Fruit fly (Drosophila melanogaster) whole organism, embryonic: ENCODE data around the gene Hinfp.
A peak's percentile ranks its signal among the peaks of the same experiment; 100 is the strongest.

ENCODE experiments used
- Asciz ChIP-seq: fragments of 200-800 bp; sonication (Bioruptor generic); optimal IDR thresholded peaks from 2 replicates; lab custom pipeline; 2017; ENCODE audit warnings: missing biosample characterization, mild to moderate bottlenecking, missing genetic modification characterization, missing genetic modification reagents
- CG1024 ChIP-seq: fragments of 200-800 bp; sonication (Bioruptor generic); IDR thresholded peaks from 2 replicates; pipeline ENCODE4 v1.3.6; 2022; ENCODE audit warnings: missing biosample characterization, missing genetic modification characterization
- CG10274 ChIP-seq: fragments of 200-800 bp; sonication (Bioruptor generic); optimal IDR thresholded peaks from 3 replicates; lab custom pipeline; 2017; ENCODE audit warnings: missing biosample characterization, mild to moderate bottlenecking, missing genetic modification characterization
- CG12299 ChIP-seq: fragments of 200-800 bp; sonication (Bioruptor generic); optimal IDR thresholded peaks from 2 replicates; lab custom pipeline; 2018; ENCODE audit warnings: missing biosample characterization, mild to moderate bottlenecking, missing genetic modification characterization
- CG1233 ChIP-seq: fragments of 200-800 bp; sonication (Bioruptor generic); optimal IDR thresholded peaks from 4 replicates; lab custom pipeline; 2018; ENCODE audit warnings: missing biosample characterization, mild to moderate bottlenecking, missing genetic modification characterization
- CG12391 ChIP-seq: fragments of 200-800 bp; sonication (Bioruptor generic); optimal IDR thresholded peaks from 3 replicates; lab custom pipeline; 2018; ENCODE audit warnings: missing biosample characterization, mild to moderate bottlenecking, missing genetic modification characterization, moderate library complexity
- CG13894 ChIP-seq: fragments of 200-800 bp; sonication (Bioruptor generic); optimal IDR thresholded peaks from 3 replicates; lab custom pipeline; 2018; ENCODE audit warnings: missing biosample characterization, mild to moderate bottlenecking, missing genetic modification characterization, moderate library complexity
- CG15479 ChIP-seq: fragments of 200-800 bp; sonication (Bioruptor generic); optimal IDR thresholded peaks from 3 replicates; lab custom pipeline; 2019; ENCODE audit warnings: missing biosample characterization, mild to moderate bottlenecking, missing genetic modification characterization, moderate library complexity
- CG15601 ChIP-seq: fragments of 200-800 bp; sonication (Bioruptor generic); optimal IDR thresholded peaks from 3 replicates; lab custom pipeline; 2019; ENCODE audit warnings: missing biosample characterization, mild to moderate bottlenecking, missing genetic modification characterization, moderate library complexity
- CG17802 ChIP-seq: fragments of 200-800 bp; sonication (Bioruptor generic); optimal IDR thresholded peaks from 2 replicates; lab custom pipeline; 2018; ENCODE audit warnings: missing biosample characterization, mild to moderate bottlenecking, missing genetic modification characterization, moderate library complexity
- CG18599 ChIP-seq: fragments of 200-800 bp; sonication (Bioruptor generic); optimal IDR thresholded peaks from 3 replicates; lab custom pipeline; 2017; ENCODE audit warnings: missing biosample characterization, missing genetic modification characterization, mild to moderate bottlenecking, moderate library complexity, missing genetic modification reagents
- CG30431 ChIP-seq: fragments of 200-800 bp; sonication (Bioruptor generic); optimal IDR thresholded peaks from 2 replicates; lab custom pipeline; 2017; ENCODE audit warnings: missing biosample characterization, missing genetic modification characterization
- CG4617 ChIP-seq: fragments of 200-800 bp; sonication (Bioruptor generic); optimal IDR thresholded peaks from 3 replicates; lab custom pipeline; 2016; ENCODE audit warnings: missing biosample characterization, missing genetic modification characterization, borderline replicate concordance
- CG4854 ChIP-seq: fragments of 200-800 bp; sonication (Bioruptor generic); optimal IDR thresholded peaks from 2 replicates; lab custom pipeline; 2016; ENCODE audit warnings: missing biosample characterization, missing genetic modification characterization, inconsistent platforms
- CG7372 ChIP-seq: fragments of 200-800 bp; sonication (Bioruptor generic); IDR thresholded peaks from 2 replicates; pipeline ENCODE4 v1.3.6; 2022; ENCODE audit warnings: missing biosample characterization, missing genetic modification characterization
- CG8924 ChIP-seq: fragments of 200-800 bp; optimal IDR thresholded peaks from 3 replicates; lab custom pipeline; 2019; ENCODE audit warnings: missing biosample characterization, mild to moderate bottlenecking, missing genetic modification characterization, moderate library complexity
- CTCF ChIP-seq: fragments of 200-800 bp; sonication (Bioruptor generic); optimal IDR thresholded peaks from 2 replicates; lab custom pipeline; 2017; ENCODE audit warnings: missing biosample characterization, mild to moderate bottlenecking, missing genetic modification characterization, moderate library complexity
- Camta ChIP-seq: fragments of 200-800 bp; sonication (Bioruptor generic); optimal IDR thresholded peaks from 2 replicates; lab custom pipeline; 2016; ENCODE audit warnings: missing biosample characterization, missing genetic modification characterization
- Deaf1 ChIP-seq: fragments of 200-800 bp; optimal IDR thresholded peaks from 3 replicates; lab custom pipeline; 2019; ENCODE audit warnings: missing biosample characterization, mild to moderate bottlenecking, missing genetic modification characterization, moderate library complexity
- Doc2 ChIP-seq: fragments of 200-800 bp; sonication (Bioruptor generic); IDR thresholded peaks from 2 replicates; pipeline ENCODE4 v1.3.6; 2022; ENCODE audit warnings: missing biosample characterization, missing genetic modification characterization
- Kr ChIP-seq: fragments of 200-800 bp; sonication (Bioruptor generic); optimal IDR thresholded peaks from 2 replicates; lab custom pipeline; 2017; ENCODE audit warnings: missing biosample characterization, mild to moderate bottlenecking, missing genetic modification characterization
- MBD-R2 ChIP-seq: fragments of 200-800 bp; sonication (Bioruptor generic); IDR thresholded peaks from 2 replicates; pipeline ENCODE4 v1.3.6; 2022; ENCODE audit warnings: missing biosample characterization, missing genetic modification characterization
- Mrtf ChIP-seq: fragments of 200-800 bp; sonication (Bioruptor generic); IDR thresholded peaks from 3 replicates; pipeline ENCODE4 v1.3.6; 2022; ENCODE audit warnings: missing biosample characterization, missing genetic modification characterization
- Nf-YC ChIP-seq: fragments of 200-800 bp; optimal IDR thresholded peaks from 3 replicates; lab custom pipeline; 2019; ENCODE audit warnings: missing biosample characterization, mild to moderate bottlenecking, missing genetic modification characterization, moderate library complexity
- Opbp ChIP-seq: fragments of 200-800 bp; sonication (Bioruptor generic); IDR thresholded peaks from 3 replicates; pipeline ENCODE4 v1.3.6; 2022; ENCODE audit warnings: missing biosample characterization, missing genetic modification characterization; ENCODE audit not compliant: partially characterized antibody
- Ptx1 ChIP-seq: fragments of 200-800 bp; sonication (Bioruptor generic); IDR thresholded peaks from 2 replicates; pipeline ENCODE4 v1.3.6; 2022; ENCODE audit warnings: missing biosample characterization, missing genetic modification characterization
- Sry-δ ChIP-seq: fragments of 200-800 bp; sonication (Bioruptor generic); optimal IDR thresholded peaks from 2 replicates; lab custom pipeline; 2016; ENCODE audit warnings: missing biosample characterization, missing genetic modification characterization
- Usf ChIP-seq: fragments of 200-800 bp; sonication (Bioruptor generic); optimal IDR thresholded peaks from 2 replicates; lab custom pipeline; 2017; ENCODE audit warnings: missing genotype, missing biosample characterization, missing genetic modification characterization
- ab ChIP-seq: fragments of 200-800 bp; sonication (Bioruptor generic); optimal IDR thresholded peaks from 2 replicates; lab custom pipeline; 2016; ENCODE audit warnings: missing biosample characterization, missing genetic modification characterization
- ac ChIP-seq: fragments of 200-800 bp; sonication (Bioruptor generic); optimal IDR thresholded peaks from 3 replicates; lab custom pipeline; 2017; ENCODE audit warnings: missing biosample characterization, mild to moderate bottlenecking, missing genetic modification characterization
- ash1 ChIP-seq: fragments of 200-800 bp; sonication (Bioruptor generic); optimal IDR thresholded peaks from 2 replicates; lab custom pipeline; 2018; ENCODE audit warnings: missing biosample characterization, mild to moderate bottlenecking, missing genetic modification characterization
- bsh ChIP-seq, 2 experiments: fragments of 200-800 bp; sonication (Bioruptor generic); optimal IDR thresholded peaks; 2 replicates each; lab custom pipeline; 2017 to 2018; ENCODE audit warnings: mild to moderate bottlenecking in 2 of 2, missing biosample characterization in 2 of 2, missing genetic modification characterization in 2 of 2, moderate library complexity in 1 of 2
- crc ChIP-seq: fragments of 200-800 bp; sonication (Bioruptor generic); optimal IDR thresholded peaks from 2 replicates; lab custom pipeline; 2016; ENCODE audit warnings: missing biosample characterization, missing genetic modification characterization
- dm ChIP-seq: fragments of 200-800 bp; sonication (Bioruptor generic); optimal IDR thresholded peaks from 3 replicates; lab custom pipeline; 2016; ENCODE audit warnings: missing biosample characterization, missing genetic modification characterization
- ewg ChIP-seq: fragments of 200-800 bp; sonication (Bioruptor generic); optimal IDR thresholded peaks from 3 replicates; lab custom pipeline; 2017; ENCODE audit warnings: mild to moderate bottlenecking, missing biosample characterization, missing genetic modification reagents, missing genetic modification characterization
- fd96Cb ChIP-seq: fragments of 200-800 bp; sonication (Bioruptor generic); optimal IDR thresholded peaks from 2 replicates; lab custom pipeline; 2018; ENCODE audit warnings: missing biosample characterization, mild to moderate bottlenecking, missing genetic modification characterization, moderate library complexity
- gcm2 ChIP-seq: fragments of 200-800 bp; sonication (Bioruptor generic); optimal IDR thresholded peaks from 2 replicates; lab custom pipeline; 2016; ENCODE audit warnings: missing biosample characterization, missing genetic modification characterization
- jing ChIP-seq: fragments of 200-800 bp; sonication (Bioruptor generic); optimal IDR thresholded peaks from 2 replicates; lab custom pipeline; 2018; ENCODE audit warnings: missing biosample characterization, mild to moderate bottlenecking, missing genetic modification characterization
- lbe ChIP-seq: fragments of 200-800 bp; sonication (Bioruptor generic); optimal IDR thresholded peaks from 2 replicates; lab custom pipeline; 2016; ENCODE audit warnings: missing biosample characterization, mild to moderate bottlenecking, missing genetic modification characterization
- pan ChIP-seq, 4 experiments: fragments of >200 bp in 3 of 4; fragments of 200-800 bp in 1 of 4; sonication (Bioruptor generic) in 1 of 4; optimal IDR thresholded peaks in 3 of 4; IDR thresholded peaks in 1 of 4; 2 replicates each; pipeline versions ENCODE4 v1.3.6 to Lab custom; 2017 to 2022; ENCODE audit warnings: missing biosample characterization in 2 of 4, missing genetic modification characterization in 2 of 4, mixed read lengths in 1 of 4
- pho ChIP-seq: fragments of 200-800 bp; sonication (Bioruptor generic); optimal IDR thresholded peaks from 2 replicates; lab custom pipeline; 2016; ENCODE audit warnings: missing biosample characterization, missing genetic modification characterization
- rib ChIP-seq: fragments of 200-800 bp; sonication (Bioruptor generic); IDR thresholded peaks from 2 replicates; pipeline ENCODE4 v1.3.6; 2022; ENCODE audit warnings: missing biosample characterization, missing genetic modification characterization
- row ChIP-seq: fragments of 200-800 bp; sonication (Bioruptor generic); IDR thresholded peaks from 3 replicates; pipeline ENCODE4 v1.3.6; 2022; ENCODE audit warnings: missing biosample characterization, missing genetic modification characterization
- salm ChIP-seq: fragments of 200-800 bp; sonication (Bioruptor generic); optimal IDR thresholded peaks from 2 replicates; lab custom pipeline; 2018; ENCODE audit warnings: missing biosample characterization, mild to moderate bottlenecking, missing genetic modification characterization
- seq ChIP-seq: fragments of 200-800 bp; sonication (Bioruptor generic); IDR thresholded peaks from 2 replicates; pipeline ENCODE4 v1.3.6; 2022; ENCODE audit warnings: missing biosample characterization, missing genetic modification characterization
- so ChIP-seq: fragments of 200-800 bp; sonication (Bioruptor generic); IDR thresholded peaks from 3 replicates; pipeline ENCODE4 v1.3.6; 2022; ENCODE audit warnings: missing biosample characterization, missing genetic modification characterization
- tap ChIP-seq: fragments of 200-800 bp; optimal IDR thresholded peaks from 3 replicates; lab custom pipeline; 2019; ENCODE audit warnings: missing biosample characterization, mild to moderate bottlenecking, missing genetic modification characterization, moderate library complexity
- tx ChIP-seq: fragments of 200-800 bp; sonication (Bioruptor generic); optimal IDR thresholded peaks from 2 replicates; lab custom pipeline; 2016; ENCODE audit warnings: missing biosample characterization, missing genetic modification characterization
- unc-4 ChIP-seq: fragments of 200-800 bp; sonication (Bioruptor generic); IDR thresholded peaks from 2 replicates; pipeline ENCODE4 v1.3.6; 2022; ENCODE audit warnings: missing biosample characterization, missing genetic modification characterization; ENCODE audit not compliant: partially characterized antibody
- unpg ChIP-seq: fragments of 200-800 bp; sonication (Bioruptor generic); optimal IDR thresholded peaks from 3 replicates; lab custom pipeline; 2018; ENCODE audit warnings: missing biosample characterization, mild to moderate bottlenecking, missing genetic modification characterization, moderate library complexity
- wdn ChIP-seq: fragments of 200-800 bp; sonication (Bioruptor generic); IDR thresholded peaks from 2 replicates; pipeline ENCODE4 v1.3.6; 2022; ENCODE audit warnings: missing biosample characterization, missing genetic modification characterization
- zen2 ChIP-seq: fragments of 200-800 bp; sonication (Bioruptor generic); IDR thresholded peaks from 3 replicates; pipeline ENCODE4 v1.3.6; 2022; ENCODE audit warnings: missing biosample characterization, missing genetic modification characterization; ENCODE audit not compliant: partially characterized antibody

Hinfp gene

dm6 chrX:620102-620430 lies 5.3 kb upstream of the Hinfp start, which contains the start of gene spdi (continued):
- TF ChIP-seq CG4854 (GFP tag; lab: Kevin White, UChicago), result no peak
- no peak for TF ChIP-seq so (GFP tag; lab: Robert Waterston, UW)
- TF ChIP-seq Camta (GFP tag; lab: Kevin White, UChicago), result no peak
- TF ChIP-seq CTCF, result peak; percentile 8
- no peak for TF ChIP-seq CG15601 (tag; lab: Kevin White, UChicago)
- TF ChIP-seq tap, result no peak
- TF ChIP-seq CG13894 (tag; lab: Kevin White, UChicago), result no peak
- no peak for TF ChIP-seq Opbp
- no peak for TF ChIP-seq dm (GFP tag; lab: Kevin White, UChicago)
- no peak for TF ChIP-seq CG7372
- TF ChIP-seq CG1024 (GFP tag; lab: Robert Waterston, UW), result no peak
- no peak for TF ChIP-seq seq (GFP tag; lab: Robert Waterston, UW)
- TF ChIP-seq rib (GFP tag; lab: Robert Waterston, UW), result no peak
- no peak for TF ChIP-seq CG10274 (GFP tag; lab: Kevin White, UChicago)
- no peak for TF ChIP-seq Mrtf (GFP tag; lab: Robert Waterston, UW)
- no peak for TF ChIP-seq ewg (GFP tag; lab: Kevin White, UChicago)
- TF ChIP-seq ash1 (GFP tag; lab: Kevin White, UChicago), result no peak
- peak; percentile 50 for TF ChIP-seq Deaf1 (tag; lab: Kevin White, UChicago)
- TF ChIP-seq CG18599 (GFP tag; lab: Kevin White, UChicago), result no peak
- no peak for TF ChIP-seq tx (GFP tag; lab: Kevin White, UChicago)
- TF ChIP-seq bsh (GFP tag; optimal IDR thresholded peaks at IDR 0.05; lab: Kevin White, UChicago), result no peak
- TF ChIP-seq unc-4 (GFP tag; lab: Robert Waterston, UW), result 0 out of 2 replicates have a peak, but pooled peaks have one; percentile 36
- TF ChIP-seq salm (tag; lab: Kevin White, UChicago), result no peak
- no peak for TF ChIP-seq Doc2 (GFP tag; lab: Robert Waterston, UW)
- TF ChIP-seq Usf (GFP tag; lab: Kevin White, UChicago), result no peak
- TF ChIP-seq fd96Cb, result no peak
- TF ChIP-seq crc, result no peak
- TF ChIP-seq CG30431 (GFP tag; lab: Kevin White, UChicago), result no peak
- TF ChIP-seq CG1233 (GFP tag; lab: Kevin White, UChicago), result no peak
- peak; percentile 66 for TF ChIP-seq Nf-YC (tag; lab: Kevin White, UChicago)
- TF ChIP-seq CG17802 (tag; lab: Kevin White, UChicago), result no peak
- no peak for TF ChIP-seq CG4617 (GFP tag; lab: Kevin White, UChicago)
- 0 out of 3 replicates have a peak, but pooled peaks have one; percentile 35 for TF ChIP-seq zen2 (GFP tag; lab: Robert Waterston, UW)
- peak; percentile 89 for TF ChIP-seq Sry-δ (GFP tag; lab: Kevin White, UChicago)
- peak; percentile 54 for TF ChIP-seq MBD-R2
- no peak for TF ChIP-seq gcm2 (GFP tag; lab: Kevin White, UChicago)
- TF ChIP-seq unpg (GFP tag; lab: Kevin White, UChicago), result no peak
- TF ChIP-seq CG8924 (tag; lab: Kevin White, UChicago), result peak; percentile 71
- TF ChIP-seq row (GFP tag; lab: Robert Waterston, UW), result peak; percentile 59; the same call in 2 of the 3 replicates
- TF ChIP-seq ab (GFP tag; lab: Kevin White, UChicago), result no peak
- TF ChIP-seq Kr, result no peak
- TF ChIP-seq wdn (GFP tag; lab: Robert Waterston, UW), result no peak
- no peak for TF ChIP-seq CG15479 (GFP tag; lab: Kevin White, UChicago)
- TF ChIP-seq pan (optimal IDR thresholded peaks at IDR 0.05; lab: Kevin White, UChicago), result no peak
- no peak for TF ChIP-seq pan (GFP tag; optimal IDR thresholded peaks at IDR 0.05 in 1 of 2, IDR thresholded peaks at IDR 0.05 in 1 of 2)
- TF ChIP-seq Ptx1 (GFP tag; lab: Robert Waterston, UW), result no peak
- no peak for TF ChIP-seq Asciz (GFP tag; lab: Kevin White, UChicago)
- TF ChIP-seq jing (GFP tag; lab: Kevin White, UChicago), result no peak
- TF ChIP-seq lbe (GFP tag; lab: Kevin White, UChicago), result no peak
- no peak for TF ChIP-seq ac
- TF ChIP-seq CG12299 (tag; lab: Kevin White, UChicago), result peak; percentile 9
- no peak for TF ChIP-seq CG12391
- no peak for TF ChIP-seq pho
